Worm (Caenorhabditis elegans) whole organism, midembryonic: Measurements from ENCODE around the gene best-6.

ENCODE experiments used
- cog-1 ChIP-seq: sonication (generic microtip); optimal IDR thresholded peaks from 2 replicates; lab custom pipeline; 2016; ENCODE audit warnings: missing genetic modification characterization, missing compliant biosample characterization
- flt-1 ChIP-seq: fragments of 200-800 bp; sonication (Bioruptor generic); IDR thresholded peaks from 2 replicates; pipeline ENCODE4 v1.3.6; 2022; ENCODE audit warnings: missing genetic modification characterization, missing compliant biosample characterization
- klf-2 ChIP-seq: fragments of 200-800 bp; sonication (Bioruptor generic); conservative IDR thresholded peaks from 2 replicates; pipeline ENCODE4 v1.3.6; 2022; ENCODE audit warnings: missing genetic modification reagents, missing genetic modification characterization, missing compliant biosample characterization
- med-1 ChIP-seq: sonication (generic microtip); optimal IDR thresholded peaks from 2 replicates; lab custom pipeline; 2017; ENCODE audit warnings: missing genetic modification characterization, mild to moderate bottlenecking, missing compliant biosample characterization, antibody characterized with exemption, missing genetic modification reagents; ENCODE audit not compliant: insufficient read depth
- ref-1 ChIP-seq: fragments of 200-800 bp; sonication (Bioruptor generic); conservative IDR thresholded peaks from 2 replicates; pipeline ENCODE4 v1.3.6; 2022; ENCODE audit warnings: missing genetic modification reagents, missing genetic modification characterization, missing compliant biosample characterization
- tab-1 ChIP-seq: fragments of 200-800 bp; sonication (Bioruptor generic); IDR thresholded peaks from 2 replicates; pipeline ENCODE4 v1.3.6; 2022; ENCODE audit warnings: missing genetic modification characterization, missing compliant biosample characterization
- ztf-23 ChIP-seq: fragments of 200-800 bp; sonication (Bioruptor generic); IDR thresholded peaks from 2 replicates; pipeline ENCODE4 v1.3.6; 2022; ENCODE audit warnings: missing genetic modification reagents, missing genetic modification characterization, missing compliant biosample characterization

- TF ChIP-seq cog-1 (tag; lab: Kevin White, UChicago) (no peak), med-1 (GFP tag; lab: Kevin White, UChicago) (no peak), klf-2 (GFP tag; lab: Robert Waterston, UW) (no peak), flt-1 (GFP tag; lab: Robert Waterston, UW) (no peak), ztf-23 (GFP tag; lab: Robert Waterston, UW) (no peak; the same call in 1 of the 2 replicates), tab-1 (GFP tag; lab: Robert Waterston, UW) (0 out of 2 replicates have a peak, but pooled peaks have one; percentile 22), ref-1 (GFP tag; lab: Robert Waterston, UW) (no peak)
Measured at ce11 chrIV:5077918-5078317, 49.0 kb upstream of the best-6 start.
